Worm (Caenorhabditis elegans): ENCODE data around the gene srh-193.

DNA sequence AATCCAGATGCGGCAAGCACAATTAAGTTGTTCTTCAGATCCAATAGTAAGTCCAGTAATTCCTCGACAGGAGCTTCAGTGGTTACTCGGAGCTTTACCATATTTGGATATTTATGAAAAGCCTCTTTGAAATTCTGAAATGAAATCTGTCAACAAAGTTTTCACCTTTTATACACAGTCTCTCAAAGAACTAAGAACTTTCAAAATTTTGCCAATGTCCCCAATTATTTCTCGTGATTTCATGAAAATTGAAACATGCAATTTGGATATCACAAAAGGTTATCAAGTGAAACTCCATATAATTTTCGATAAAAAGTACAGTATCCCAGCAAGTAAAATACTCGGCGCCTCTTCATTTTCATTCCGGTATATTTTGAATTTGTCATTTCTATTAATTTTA is 5.9 kb upstream of the srh-193 start, which contains the start of gene F47D2.11:
- TF ChIP-seq ceh-40 (GFP tag; IDR thresholded peaks at IDR 0.05) (no peak), lin-35 (GFP tag; optimal IDR thresholded peaks at IDR 0.05) (no peak)
